Fruit fly (Drosophila melanogaster) whole organism, embryonic: ENCODE results near the gene dmrt11E.
A peak's percentile ranks its signal among the peaks of the same experiment; 100 is the strongest.

ENCODE experiments used
- Abd-B ChIP-seq: fragments of 200-800 bp; sonication (Bioruptor generic); optimal IDR thresholded peaks from 2 replicates; lab custom pipeline; 2018; ENCODE audit warnings: missing biosample characterization, mild to moderate bottlenecking, missing genetic modification characterization, moderate library complexity
- Atf-2 ChIP-seq: fragments of 200-800 bp; sonication (Bioruptor generic); optimal IDR thresholded peaks from 2 replicates; lab custom pipeline; 2016; ENCODE audit warnings: missing biosample characterization, missing genetic modification characterization
- C15 ChIP-seq: fragments of 200-800 bp; sonication (Bioruptor generic); IDR thresholded peaks from 3 replicates; pipeline ENCODE4 v1.3.6; 2022; ENCODE audit warnings: missing biosample characterization, missing genetic modification characterization
- CG10147 ChIP-seq: fragments of 200-800 bp; sonication (Bioruptor generic); optimal IDR thresholded peaks from 2 replicates; lab custom pipeline; 2019; ENCODE audit warnings: missing biosample characterization, mild to moderate bottlenecking, missing genetic modification characterization, moderate library complexity
- CG10267 ChIP-seq: fragments of 200-800 bp; sonication (Bioruptor generic); optimal IDR thresholded peaks from 2 replicates; lab custom pipeline; 2018; ENCODE audit warnings: missing biosample characterization, mild to moderate bottlenecking, missing genetic modification characterization, moderate library complexity
- CG11247 ChIP-seq: fragments of 200-800 bp; sonication (Bioruptor generic); IDR thresholded peaks from 2 replicates; pipeline ENCODE4 v1.3.6; 2022; ENCODE audit warnings: missing biosample characterization, missing genetic modification characterization
- CG11456 ChIP-seq: fragments of 200-800 bp; sonication (Bioruptor generic); IDR thresholded peaks from 3 replicates; pipeline ENCODE4 v1.3.6; 2022; ENCODE audit warnings: missing biosample characterization, missing genetic modification characterization
- CG12071 ChIP-seq: fragments of 200-800 bp; sonication (Bioruptor generic); optimal IDR thresholded peaks from 3 replicates; lab custom pipeline; 2018; ENCODE audit warnings: missing biosample characterization, mild to moderate bottlenecking, missing genetic modification characterization
- CG12769 ChIP-seq: fragments of 200-800 bp; sonication (Bioruptor generic); optimal IDR thresholded peaks from 2 replicates; lab custom pipeline; 2019; ENCODE audit warnings: missing biosample characterization, mild to moderate bottlenecking, missing genetic modification characterization, moderate library complexity
- CG13894 ChIP-seq: fragments of 200-800 bp; sonication (Bioruptor generic); optimal IDR thresholded peaks from 3 replicates; lab custom pipeline; 2018; ENCODE audit warnings: missing biosample characterization, mild to moderate bottlenecking, missing genetic modification characterization, moderate library complexity
- CG1529 ChIP-seq: fragments of 200-800 bp; sonication (Bioruptor generic); optimal IDR thresholded peaks from 3 replicates; lab custom pipeline; 2018; ENCODE audit warnings: missing biosample characterization, missing genetic modification characterization
- CG1603 ChIP-seq: fragments of 200-800 bp; sonication (Bioruptor generic); optimal IDR thresholded peaks from 2 replicates; lab custom pipeline; 2019; ENCODE audit warnings: missing biosample characterization, mild to moderate bottlenecking, missing genetic modification characterization, moderate library complexity
- CG17359 ChIP-seq: fragments of 200-800 bp; sonication (Bioruptor generic); optimal IDR thresholded peaks from 3 replicates; lab custom pipeline; 2018; ENCODE audit warnings: missing biosample characterization, mild to moderate bottlenecking, missing genetic modification characterization, moderate library complexity
- CG18619 ChIP-seq: fragments of 200-800 bp; sonication (Bioruptor generic); optimal IDR thresholded peaks from 3 replicates; lab custom pipeline; 2017; ENCODE audit warnings: missing biosample characterization, mild to moderate bottlenecking, missing genetic modification characterization
- CG30403 ChIP-seq: fragments of 200-800 bp; sonication (Bioruptor generic); optimal IDR thresholded peaks from 3 replicates; lab custom pipeline; 2016; ENCODE audit warnings: missing biosample characterization, missing genetic modification characterization
- CG6765 ChIP-seq: fragments of 200-800 bp; sonication (Bioruptor generic); optimal IDR thresholded peaks from 3 replicates; lab custom pipeline; 2017; ENCODE audit warnings: missing biosample characterization, mild to moderate bottlenecking, missing genetic modification characterization
- CG6791 ChIP-seq: fragments of 200-800 bp; sonication (Bioruptor generic); IDR thresholded peaks from 3 replicates; pipeline ENCODE4 v1.3.6; 2022; ENCODE audit warnings: missing biosample characterization, missing genetic modification characterization; ENCODE audit not compliant: partially characterized antibody
- CG7786 ChIP-seq: fragments of 200-800 bp; sonication (Bioruptor generic); optimal IDR thresholded peaks from 2 replicates; lab custom pipeline; 2016; ENCODE audit warnings: missing biosample characterization, missing genetic modification characterization
- CG8765 ChIP-seq: fragments of 200-800 bp; sonication (Bioruptor generic); IDR thresholded peaks from 2 replicates; pipeline ENCODE4 v1.3.6; 2022; ENCODE audit warnings: missing biosample characterization, missing genetic modification characterization
- CrebB ChIP-seq: fragments of 200-800 bp; sonication (Bioruptor generic); optimal IDR thresholded peaks from 3 replicates; lab custom pipeline; 2018; ENCODE audit warnings: missing biosample characterization, mild to moderate bottlenecking, missing genetic modification characterization
- Dad ChIP-seq: fragments of 200-800 bp; sonication (Bioruptor generic); optimal IDR thresholded peaks from 3 replicates; lab custom pipeline; 2016; ENCODE audit warnings: missing biosample characterization, missing genetic modification characterization
- Dll ChIP-seq: fragments of 200-800 bp; sonication (Bioruptor generic); IDR thresholded peaks from 4 replicates; pipeline ENCODE4 v1.3.6; 2022; ENCODE audit warnings: missing biosample characterization, missing genetic modification characterization; ENCODE audit not compliant: partially characterized antibody
- H15 ChIP-seq: fragments of 200-800 bp; sonication (Bioruptor generic); IDR thresholded peaks from 3 replicates; pipeline ENCODE4 v1.3.6; 2022; ENCODE audit warnings: missing biosample characterization, missing genetic modification characterization
- Hsf ChIP-seq: fragments of 200-800 bp; sonication (Bioruptor generic); optimal IDR thresholded peaks from 3 replicates; lab custom pipeline; 2016; ENCODE audit warnings: missing biosample characterization, missing genetic modification characterization
- Lim3 ChIP-seq: fragments of 200-800 bp; sonication (Bioruptor generic); IDR thresholded peaks from 2 replicates; pipeline ENCODE4 v1.3.6; 2022; ENCODE audit warnings: missing biosample characterization, missing genetic modification characterization
- NfI ChIP-seq: fragments of 200-800 bp; sonication (Bioruptor generic); optimal IDR thresholded peaks from 3 replicates; lab custom pipeline; 2018; ENCODE audit warnings: missing biosample characterization, mild to moderate bottlenecking, missing genetic modification characterization, moderate library complexity
- Poxn ChIP-seq: fragments of 200-800 bp; sonication (Bioruptor generic); IDR thresholded peaks from 2 replicates; pipeline ENCODE4 v1.3.6; 2022; ENCODE audit warnings: missing biosample characterization, missing genetic modification characterization
- Six4 ChIP-seq: fragments of 200-800 bp; sonication (Bioruptor generic); optimal IDR thresholded peaks from 2 replicates; lab custom pipeline; 2016; ENCODE audit warnings: missing biosample characterization, missing genetic modification characterization
- Ssrp ChIP-seq: fragments of 200-800 bp; sonication (Bioruptor generic); optimal IDR thresholded peaks from 2 replicates; lab custom pipeline; 2018; ENCODE audit warnings: missing biosample characterization, mild to moderate bottlenecking, missing genetic modification characterization, moderate library complexity
- ash1 ChIP-seq: fragments of 200-800 bp; sonication (Bioruptor generic); optimal IDR thresholded peaks from 2 replicates; lab custom pipeline; 2018; ENCODE audit warnings: missing biosample characterization, mild to moderate bottlenecking, missing genetic modification characterization
- bbx ChIP-seq: fragments of 200-800 bp; sonication (Bioruptor generic); IDR thresholded peaks from 2 replicates; pipeline ENCODE4 v1.3.6; 2022; ENCODE audit warnings: missing biosample characterization, missing genetic modification characterization; ENCODE audit not compliant: partially characterized antibody
- bcd ChIP-seq: fragments of 200-800 bp; sonication (Bioruptor generic); optimal IDR thresholded peaks from 2 replicates; lab custom pipeline; 2017; ENCODE audit warnings: missing biosample characterization, mild to moderate bottlenecking, missing genetic modification characterization
- bigmax ChIP-seq: fragments of 200-800 bp; sonication (Bioruptor generic); optimal IDR thresholded peaks from 2 replicates; lab custom pipeline; 2018; ENCODE audit warnings: missing biosample characterization, mild to moderate bottlenecking, missing genetic modification characterization
- crp ChIP-seq, 2 experiments: fragments of 200-800 bp; sonication (Bioruptor generic); optimal IDR thresholded peaks; 2 replicates in 1 of 2; 3 replicates in 1 of 2; lab custom pipeline; 2017; ENCODE audit warnings: missing biosample characterization in 2 of 2, missing genetic modification characterization in 2 of 2, mild to moderate bottlenecking in 1 of 2, moderate library complexity in 1 of 2
- fd102C ChIP-seq: fragments of 200-800 bp; sonication (Bioruptor generic); optimal IDR thresholded peaks from 2 replicates; lab custom pipeline; 2018; ENCODE audit warnings: missing biosample characterization, mild to moderate bottlenecking, missing genetic modification characterization, moderate library complexity
- fd64A ChIP-seq: fragments of 200-800 bp; sonication (Bioruptor generic); optimal IDR thresholded peaks from 3 replicates; lab custom pipeline; 2018; ENCODE audit warnings: missing biosample characterization, mild to moderate bottlenecking, missing genetic modification characterization
- gt ChIP-seq: fragments of 200-800 bp; sonication (Bioruptor generic); IDR thresholded peaks from 2 replicates; pipeline ENCODE4 v1.3.6; 2022; ENCODE audit warnings: missing biosample characterization, missing genetic modification characterization
- ind ChIP-seq: fragments of 200-800 bp; sonication (Bioruptor generic); optimal IDR thresholded peaks from 3 replicates; lab custom pipeline; 2016; ENCODE audit warnings: missing biosample characterization, missing genetic modification characterization
- insv ChIP-seq, 2 experiments: fragments of 200-800 bp; sonication (Bioruptor generic); optimal IDR thresholded peaks; 3 replicates each; lab custom pipeline; 2016 to 2018; ENCODE audit warnings: missing biosample characterization in 2 of 2, missing genetic modification characterization in 2 of 2
- pan ChIP-seq, 4 experiments: fragments of >200 bp in 3 of 4; fragments of 200-800 bp in 1 of 4; sonication (Bioruptor generic) in 1 of 4; optimal IDR thresholded peaks in 3 of 4; IDR thresholded peaks in 1 of 4; 2 replicates each; pipeline versions ENCODE4 v1.3.6 to Lab custom; 2017 to 2022; ENCODE audit warnings: missing biosample characterization in 2 of 4, missing genetic modification characterization in 2 of 4, mixed read lengths in 1 of 4
- pita ChIP-seq: fragments of 200-800 bp; sonication (Bioruptor generic); optimal IDR thresholded peaks from 2 replicates; lab custom pipeline; 2017; ENCODE audit warnings: missing biosample characterization, mild to moderate bottlenecking, missing genetic modification characterization
- pum ChIP-seq: fragments of 200-800 bp; sonication (Bioruptor generic); optimal IDR thresholded peaks from 2 replicates; lab custom pipeline; 2016; ENCODE audit warnings: missing biosample characterization, missing genetic modification characterization
- ranshi ChIP-seq: fragments of 200-800 bp; sonication (Bioruptor generic); IDR thresholded peaks from 2 replicates; pipeline ENCODE4 v1.3.6; 2022; ENCODE audit warnings: missing biosample characterization, missing genetic modification characterization
- row ChIP-seq: fragments of 200-800 bp; sonication (Bioruptor generic); IDR thresholded peaks from 3 replicates; pipeline ENCODE4 v1.3.6; 2022; ENCODE audit warnings: missing biosample characterization, missing genetic modification characterization
- run ChIP-seq: fragments of 200-800 bp; sonication (Bioruptor generic); optimal IDR thresholded peaks from 3 replicates; lab custom pipeline; 2018; ENCODE audit warnings: missing biosample characterization, mild to moderate bottlenecking, missing genetic modification characterization
- shn ChIP-seq: fragments of 200-800 bp; sonication (Bioruptor generic); optimal IDR thresholded peaks from 3 replicates; lab custom pipeline; 2016; ENCODE audit warnings: missing biosample characterization, missing genetic modification characterization
- toy ChIP-seq: fragments of 200-800 bp; sonication (Bioruptor generic); IDR thresholded peaks from 2 replicates; pipeline ENCODE4 v1.3.6; 2022; ENCODE audit warnings: missing biosample characterization, missing genetic modification characterization
- trem ChIP-seq: fragments of 200-800 bp; optimal IDR thresholded peaks from 3 replicates; lab custom pipeline; 2019; ENCODE audit warnings: missing biosample characterization, mild to moderate bottlenecking, missing genetic modification characterization, moderate library complexity
- trh ChIP-seq: fragments of 200-800 bp; sonication (Bioruptor generic); optimal IDR thresholded peaks from 2 replicates; lab custom pipeline; 2016; ENCODE audit warnings: missing biosample characterization, missing genetic modification characterization

dmrt11E gene

DNA sequence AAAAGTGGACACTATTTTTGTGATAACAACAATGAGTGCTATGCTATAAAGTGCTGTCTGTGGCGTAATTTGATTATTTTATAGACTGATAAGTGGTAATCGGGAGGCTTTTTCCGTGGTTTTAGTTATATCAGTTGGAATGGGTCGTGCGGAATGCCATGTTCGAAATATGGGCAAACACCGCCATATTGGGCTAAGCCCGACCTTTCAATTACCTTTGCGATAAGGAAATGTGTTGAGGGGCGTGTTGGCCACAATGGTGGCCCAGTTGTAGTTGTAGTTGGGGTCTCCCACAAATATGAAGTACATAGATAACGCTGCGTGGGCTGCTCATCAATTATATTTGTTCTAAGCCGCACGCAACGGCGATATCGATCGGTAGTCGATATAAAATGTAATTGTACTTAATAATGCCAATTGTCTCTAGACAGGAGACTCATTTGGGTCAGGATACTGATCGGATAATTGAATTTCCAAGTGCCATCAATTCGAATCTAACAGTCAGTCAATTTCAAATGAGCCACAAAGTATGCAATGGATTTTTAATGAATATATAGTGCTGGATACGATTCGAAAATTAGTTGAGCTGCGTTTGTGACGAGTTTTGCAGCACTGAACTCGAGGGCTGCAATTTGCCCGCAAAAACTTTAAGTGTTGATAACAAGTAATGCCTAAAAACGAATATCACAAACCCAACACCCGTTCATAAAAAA lies 33.4 kb upstream of the dmrt11E start (continued):
- TF ChIP-seq ranshi (GFP tag; lab: Robert Waterston, UW) = no peak
- no peak for TF ChIP-seq CG1529
- TF ChIP-seq pan (optimal IDR thresholded peaks at IDR 0.05; lab: Kevin White, UChicago) = no peak
- TF ChIP-seq pan (GFP tag; optimal IDR thresholded peaks at IDR 0.05 in 1 of 2, IDR thresholded peaks at IDR 0.05 in 1 of 2) = peak in 1 of 2 experiments; percentile 23
- TF ChIP-seq CG8765 (GFP tag; lab: Robert Waterston, UW) = no peak
- peak; percentile 20 for TF ChIP-seq CG17359 (tag; lab: Kevin White, UChicago)
- TF ChIP-seq bbx = no peak
- TF ChIP-seq CG30403 = no peak
- no peak for TF ChIP-seq crp (GFP tag; optimal IDR thresholded peaks at IDR 0.05; lab: Kevin White, UChicago)
- TF ChIP-seq run (tag; lab: Kevin White, UChicago) = peak; percentile 36
- TF ChIP-seq Poxn (GFP tag; lab: Robert Waterston, UW) = no peak
- no peak for TF ChIP-seq ash1 (GFP tag; lab: Kevin White, UChicago)
- TF ChIP-seq CG11247 (GFP tag; lab: Robert Waterston, UW) = peak; percentile 52; the same call in 1 of the 2 replicates
- TF ChIP-seq CG10147 (GFP tag; lab: Kevin White, UChicago) = no peak
- peak; percentile 61 for TF ChIP-seq CG1603
- TF ChIP-seq CG13894 (tag; lab: Kevin White, UChicago) = peak; percentile 32
- TF ChIP-seq CrebB (tag; lab: Kevin White, UChicago) = no peak
- TF ChIP-seq NfI = peak; percentile 47
- TF ChIP-seq pum (GFP tag; lab: Kevin White, UChicago) = peak; percentile 19
- peak; percentile 29 for TF ChIP-seq CG6765 (GFP tag; lab: Kevin White, UChicago)
- peak; percentile 15 for TF ChIP-seq CG7786 (GFP tag; lab: Kevin White, UChicago)
- TF ChIP-seq Lim3 (GFP tag; lab: Robert Waterston, UW) = no peak
- peak; percentile 14 for TF ChIP-seq ind (GFP tag; lab: Kevin White, UChicago)
- TF ChIP-seq gt (GFP tag; lab: Robert Waterston, UW) = no peak
- peak; percentile 20 for TF ChIP-seq bcd (GFP tag; lab: Kevin White, UChicago)
- TF ChIP-seq Atf-2 = no peak
- no peak for TF ChIP-seq Dll
- peak; percentile 37 for TF ChIP-seq Dad
- no peak for TF ChIP-seq Ssrp (tag; lab: Kevin White, UChicago)
- TF ChIP-seq insv (GFP tag; optimal IDR thresholded peaks at IDR 0.05; lab: Kevin White, UChicago) = peak in 1 of 2 experiments; percentile 4
- no peak for TF ChIP-seq row (GFP tag; lab: Robert Waterston, UW)
- TF ChIP-seq CG6791 (GFP tag; lab: Robert Waterston, UW) = no peak
- TF ChIP-seq CG12071 (GFP tag; lab: Kevin White, UChicago) = no peak
- no peak for TF ChIP-seq Six4 (GFP tag; lab: Kevin White, UChicago)
- no peak for TF ChIP-seq fd64A (GFP tag; lab: Kevin White, UChicago)
- TF ChIP-seq CG10267 (tag; lab: Kevin White, UChicago) = peak; percentile 95
- peak; percentile 10 for TF ChIP-seq Hsf (GFP tag; lab: Kevin White, UChicago)
- peak; percentile 24 for TF ChIP-seq trem
- peak; percentile 54 for TF ChIP-seq shn (GFP tag; lab: Kevin White, UChicago)
- no peak for TF ChIP-seq Abd-B
- no peak for TF ChIP-seq bigmax
- TF ChIP-seq trh (GFP tag; lab: Kevin White, UChicago) = no peak
- TF ChIP-seq C15 (GFP tag; lab: Robert Waterston, UW) = no peak
- no peak for TF ChIP-seq fd102C
- no peak for TF ChIP-seq CG18619 (GFP tag; lab: Kevin White, UChicago)
- peak; percentile 59 for TF ChIP-seq CG12769 (tag; lab: Kevin White, UChicago)
- TF ChIP-seq toy (GFP tag; lab: Robert Waterston, UW) = no peak
- TF ChIP-seq CG11456 = no peak; the same call in 2 of the 3 replicates
- no peak for TF ChIP-seq H15 (GFP tag; lab: Robert Waterston, UW)
- TF ChIP-seq pita (GFP tag; lab: Kevin White, UChicago) = no peak
